Worm (Caenorhabditis elegans) whole organism, early embryonic: ENCODE data around the gene nhr-125.
"Not testable (repeated sequence)": the region's sequence is repeated elsewhere in the genome, so short reads cannot be mapped to it uniquely, and the experiment has no call there.

Experiments
- B0310.2 ChIP-seq: sonication (generic microtip); optimal IDR thresholded peaks from 2 replicates; lab custom pipeline; 2016; ENCODE audit warnings: mild to moderate bottlenecking, missing genetic modification characterization, missing compliant biosample characterization
- F13C5.2 ChIP-seq: sonication (generic microtip); optimal IDR thresholded peaks from 2 replicates; lab custom pipeline; 2017; ENCODE audit warnings: mild to moderate bottlenecking, missing genetic modification characterization, inconsistent platforms, missing compliant biosample characterization
- aly-1 ChIP-seq: sonication (generic microtip); optimal IDR thresholded peaks from 2 replicates; lab custom pipeline; 2016; ENCODE audit warnings: missing genetic modification characterization, missing compliant biosample characterization
- ama-1 ChIP-seq: fragments of 150-350 bp; optimal IDR thresholded peaks from 2 replicates; lab custom pipeline; 2014
- ceh-13 ChIP-seq: fragments of 200-800 bp; sonication (Bioruptor generic); optimal IDR thresholded peaks from 2 replicates; lab custom pipeline; 2018; ENCODE audit warnings: mild to moderate bottlenecking, missing genetic modification characterization, missing compliant biosample characterization
- ceh-36 ChIP-seq: sonication (generic microtip); optimal IDR thresholded peaks from 2 replicates; lab custom pipeline; 2016; ENCODE audit warnings: missing genetic modification characterization, inconsistent platforms, missing compliant biosample characterization
- ets-7 ChIP-seq: sonication (generic microtip); optimal IDR thresholded peaks from 2 replicates; lab custom pipeline; 2016; ENCODE audit warnings: missing genotype, missing genetic modification characterization, missing compliant biosample characterization
- flt-1 ChIP-seq: fragments of 200-800 bp; sonication (Bioruptor generic); IDR thresholded peaks from 2 replicates; pipeline ENCODE4 v1.3.6; 2022; ENCODE audit warnings: missing genetic modification characterization, missing compliant biosample characterization
- hmbx-1 ChIP-seq: sonication (generic microtip); optimal IDR thresholded peaks from 2 replicates; lab custom pipeline; 2016; ENCODE audit warnings: mild to moderate bottlenecking, missing genetic modification characterization, missing compliant biosample characterization
- hmg-4 ChIP-seq: fragments of 200-800 bp; sonication (Bioruptor generic); optimal IDR thresholded peaks from 2 replicates; lab custom pipeline; 2018; ENCODE audit warnings: mild to moderate bottlenecking, missing genetic modification characterization, missing compliant biosample characterization
- hnd-1 ChIP-seq: sonication (generic microtip); optimal IDR thresholded peaks from 2 replicates; lab custom pipeline; 2016; ENCODE audit warnings: missing genetic modification characterization, missing compliant biosample characterization
- pes-1 ChIP-seq: fragments of 200-800 bp; sonication (Bioruptor generic); IDR thresholded peaks from 2 replicates; pipeline ENCODE4 v1.3.6; 2022; ENCODE audit warnings: missing genetic modification reagents, missing genetic modification characterization, missing compliant biosample characterization
- scrt-1 ChIP-seq: fragments of 200-800 bp; sonication (Bioruptor generic); IDR thresholded peaks from 2 replicates; pipeline ENCODE4 v1.3.6; 2022; ENCODE audit warnings: missing genetic modification characterization, missing compliant biosample characterization
- sea-1 ChIP-seq: fragments of 200-800 bp; sonication (Bioruptor generic); conservative IDR thresholded peaks from 2 replicates; pipeline ENCODE4 v1.3.6; 2022; ENCODE audit warnings: missing genetic modification characterization, missing compliant biosample characterization
- tbx-11 ChIP-seq: fragments of 200-800 bp; sonication (Bioruptor generic); IDR thresholded peaks from 2 replicates; pipeline ENCODE4 v1.3.6; 2022; ENCODE audit warnings: missing genetic modification characterization, missing compliant biosample characterization
- tbx-37 ChIP-seq: fragments of 200-800 bp; sonication (Bioruptor generic); conservative IDR thresholded peaks from 2 replicates; pipeline ENCODE4 v1.3.6; 2022; ENCODE audit warnings: missing genetic modification reagents, missing genetic modification characterization, missing compliant biosample characterization
- tra-4 ChIP-seq: sonication (generic microtip); optimal IDR thresholded peaks from 2 replicates; lab custom pipeline; 2017; ENCODE audit warnings: missing genetic modification characterization, missing compliant biosample characterization

nhr-125 gene

ce11 chrV:4345714-4346113 is 20.4 kb upstream of the nhr-125 start, which contains the start of gene figl-1:
figl-1 (minus strand) TSS chrV:4345999.
- TF ChIP-seq aly-1 (tag; lab: Kevin White, UChicago) (no peak), ets-7 (no peak), ceh-36 (tag; lab: Kevin White, UChicago) (no peak), flt-1 (no peak), hmg-4 (GFP tag; lab: Kevin White, UChicago) (no peak), hmbx-1 (tag; lab: Kevin White, UChicago) (no peak), hnd-1 (tag; lab: Kevin White, UChicago) (no peak), tbx-11 (GFP tag; lab: Robert Waterston, UW) (no peak), B0310.2 (tag; lab: Kevin White, UChicago) (no peak), sea-1 (GFP tag; lab: Robert Waterston, UW) (no peak), tra-4 (no peak), scrt-1 (GFP tag; lab: Robert Waterston, UW) (no peak), ama-1 (lab: Kevin White, UChicago) (no peak), F13C5.2 (tag; lab: Kevin White, UChicago) (no peak)

- no peak for TF ChIP-seq hnd-1 (tag; lab: Kevin White, UChicago)
- no peak for TF ChIP-seq aly-1 (tag; lab: Kevin White, UChicago)
Measured at ce11 chrV:4341736-4342135, 16.4 kb upstream of the nhr-125 start.

- no peak for TF ChIP-seq ceh-36 (tag; lab: Kevin White, UChicago)
- no peak for TF ChIP-seq tbx-11 (GFP tag; lab: Robert Waterston, UW)
- no peak for TF ChIP-seq flt-1
- no peak for TF ChIP-seq hmg-4 (GFP tag; lab: Kevin White, UChicago)
- no peak for TF ChIP-seq tra-4
- TF ChIP-seq scrt-1 (GFP tag; lab: Robert Waterston, UW), result no peak
- no peak for TF ChIP-seq tbx-37 (GFP tag; lab: Robert Waterston, UW)
- no peak for TF ChIP-seq ceh-13 (GFP tag; lab: Kevin White, UChicago)
- TF ChIP-seq ets-7, result no peak
- no peak for TF ChIP-seq B0310.2 (tag; lab: Kevin White, UChicago)
- no peak for TF ChIP-seq F13C5.2 (tag; lab: Kevin White, UChicago)
- no peak for TF ChIP-seq hnd-1 (tag; lab: Kevin White, UChicago)
- TF ChIP-seq sea-1 (GFP tag; lab: Robert Waterston, UW), result no peak
- no peak for TF ChIP-seq aly-1 (tag; lab: Kevin White, UChicago)
- no peak for TF ChIP-seq hmbx-1 (tag; lab: Kevin White, UChicago)
- TF ChIP-seq ama-1 (lab: Kevin White, UChicago), result no peak
- no peak for TF ChIP-seq pes-1
Measured at ce11 chrV:4341208-4341607, 15.9 kb upstream of the nhr-125 start, which contains the start of gene glrx-3. glrx-3 (minus strand) TSS chrV:4341308.

- TF ChIP-seq ceh-36 (tag; lab: Kevin White, UChicago), result no peak
- no peak for TF ChIP-seq flt-1
- no peak for TF ChIP-seq sea-1 (GFP tag; lab: Robert Waterston, UW)
- no peak for TF ChIP-seq ama-1 (lab: Kevin White, UChicago)
- no peak for TF ChIP-seq ets-7
- no peak for TF ChIP-seq pes-1
- no peak for TF ChIP-seq F13C5.2 (tag; lab: Kevin White, UChicago)
- TF ChIP-seq hmbx-1 (tag; lab: Kevin White, UChicago), result no peak
- no peak for TF ChIP-seq tbx-11 (GFP tag; lab: Robert Waterston, UW)
- TF ChIP-seq aly-1 (tag; lab: Kevin White, UChicago), result no peak
- no peak for TF ChIP-seq B0310.2 (tag; lab: Kevin White, UChicago)
- no peak for TF ChIP-seq scrt-1 (GFP tag; lab: Robert Waterston, UW)
- no peak for TF ChIP-seq hnd-1 (tag; lab: Kevin White, UChicago)
- no peak for TF ChIP-seq tra-4
- TF ChIP-seq ceh-13 (GFP tag; lab: Kevin White, UChicago), result no peak
Measured at ce11 chrV:4339479-4339878, 14.2 kb upstream of the nhr-125 start.

ce11 chrV:4336462-4336861 is 11.1 kb upstream of the nhr-125 start, which contains the start of gene irld-1:
irld-1 (plus strand) TSS chrV:4336762.
- not testable (repeated sequence) for TF ChIP-seq ceh-36, hmbx-1, B0310.2 (tag; lab: Kevin White, UChicago)

- TF ChIP-seq tbx-37 (GFP tag; lab: Robert Waterston, UW), result peak; percentile 40; the same call in 1 of the 2 replicates
Measured at ce11 chrV:4333518-4333917, 8.2 kb upstream of the nhr-125 start.

- TF ChIP-seq aly-1 (tag; lab: Kevin White, UChicago), result no peak
Measured at ce11 chrV:4332450-4332849, 7.1 kb upstream of the nhr-125 start, which contains the start of gene oac-12. oac-12 (minus strand) TSS chrV:4332550.

ce11 chrV:4330820-4331219 is 5.5 kb upstream of the nhr-125 start:
- TF ChIP-seq sea-1 (GFP tag; lab: Robert Waterston, UW) (no peak), flt-1 (no peak), tbx-11 (GFP tag; lab: Robert Waterston, UW) (no peak), hnd-1 (tag; lab: Kevin White, UChicago) (no peak), ceh-13 (GFP tag; lab: Kevin White, UChicago) (no peak), ceh-36 (tag; lab: Kevin White, UChicago) (no peak), scrt-1 (GFP tag; lab: Robert Waterston, UW) (no peak), tbx-37 (GFP tag; lab: Robert Waterston, UW) (no peak), ets-7 (no peak), pes-1 (no peak), ama-1 (lab: Kevin White, UChicago) (no peak), aly-1 (tag; lab: Kevin White, UChicago) (no peak), hmg-4 (GFP tag; lab: Kevin White, UChicago) (no peak), B0310.2 (tag; lab: Kevin White, UChicago) (no peak), F13C5.2 (tag; lab: Kevin White, UChicago) (no peak)
